Worm (Caenorhabditis elegans) whole organism, early embryonic: Measurements from ENCODE around the gene F26A1.19.

Experiments used
- B0310.2 ChIP-seq: sonication (generic microtip); optimal IDR thresholded peaks from 2 replicates; lab custom pipeline; 2016; ENCODE audit warnings: mild to moderate bottlenecking, missing genetic modification characterization, missing compliant biosample characterization
- F13C5.2 ChIP-seq: sonication (generic microtip); optimal IDR thresholded peaks from 2 replicates; lab custom pipeline; 2017; ENCODE audit warnings: mild to moderate bottlenecking, missing genetic modification characterization, inconsistent platforms, missing compliant biosample characterization
- aly-1 ChIP-seq: sonication (generic microtip); optimal IDR thresholded peaks from 2 replicates; lab custom pipeline; 2016; ENCODE audit warnings: missing genetic modification characterization, missing compliant biosample characterization
- ama-1 ChIP-seq: fragments of 150-350 bp; optimal IDR thresholded peaks from 2 replicates; lab custom pipeline; 2014
- ceh-13 ChIP-seq: fragments of 200-800 bp; sonication (Bioruptor generic); optimal IDR thresholded peaks from 2 replicates; lab custom pipeline; 2018; ENCODE audit warnings: mild to moderate bottlenecking, missing genetic modification characterization, missing compliant biosample characterization
- flt-1 ChIP-seq: fragments of 200-800 bp; sonication (Bioruptor generic); IDR thresholded peaks from 2 replicates; pipeline ENCODE4 v1.3.6; 2022; ENCODE audit warnings: missing genetic modification characterization, missing compliant biosample characterization
- scrt-1 ChIP-seq: fragments of 200-800 bp; sonication (Bioruptor generic); IDR thresholded peaks from 2 replicates; pipeline ENCODE4 v1.3.6; 2022; ENCODE audit warnings: missing genetic modification characterization, missing compliant biosample characterization
- sea-1 ChIP-seq: fragments of 200-800 bp; sonication (Bioruptor generic); conservative IDR thresholded peaks from 2 replicates; pipeline ENCODE4 v1.3.6; 2022; ENCODE audit warnings: missing genetic modification characterization, missing compliant biosample characterization
- tbx-11 ChIP-seq: fragments of 200-800 bp; sonication (Bioruptor generic); IDR thresholded peaks from 2 replicates; pipeline ENCODE4 v1.3.6; 2022; ENCODE audit warnings: missing genetic modification characterization, missing compliant biosample characterization
- tbx-37 ChIP-seq: fragments of 200-800 bp; sonication (Bioruptor generic); conservative IDR thresholded peaks from 2 replicates; pipeline ENCODE4 v1.3.6; 2022; ENCODE audit warnings: missing genetic modification reagents, missing genetic modification characterization, missing compliant biosample characterization
- tra-4 ChIP-seq: sonication (generic microtip); optimal IDR thresholded peaks from 2 replicates; lab custom pipeline; 2017; ENCODE audit warnings: missing genetic modification characterization, missing compliant biosample characterization

- TF ChIP-seq F13C5.2 (tag; lab: Kevin White, UChicago) (no peak), ama-1 (lab: Kevin White, UChicago) (no peak), ceh-13 (GFP tag; lab: Kevin White, UChicago) (no peak), B0310.2 (tag; lab: Kevin White, UChicago) (no peak), aly-1 (tag; lab: Kevin White, UChicago) (no peak), tbx-37 (GFP tag; lab: Robert Waterston, UW) (no peak), tbx-11 (no peak), tra-4 (tag; lab: Kevin White, UChicago) (no peak), scrt-1 (no peak), sea-1 (no peak), flt-1 (GFP tag; lab: Robert Waterston, UW) (no peak)
Observed at ce11 chrIII:4844327-4844726, 6.8 kb downstream of the F26A1.19 start, which contains the start of the genes clec-157 and fkh-5.
